Worm (Caenorhabditis elegans) whole organism, early embryonic: ENCODE results near the gene tag-281.

Experiments
- B0310.2 ChIP-seq: sonication (generic microtip); optimal IDR thresholded peaks from 2 replicates; lab custom pipeline; 2016; ENCODE audit warnings: mild to moderate bottlenecking, missing genetic modification characterization, missing compliant biosample characterization
- F13C5.2 ChIP-seq: sonication (generic microtip); optimal IDR thresholded peaks from 2 replicates; lab custom pipeline; 2017; ENCODE audit warnings: mild to moderate bottlenecking, missing genetic modification characterization, inconsistent platforms, missing compliant biosample characterization
- aly-1 ChIP-seq: sonication (generic microtip); optimal IDR thresholded peaks from 2 replicates; lab custom pipeline; 2016; ENCODE audit warnings: missing genetic modification characterization, missing compliant biosample characterization
- ama-1 ChIP-seq: fragments of 150-350 bp; optimal IDR thresholded peaks from 2 replicates; lab custom pipeline; 2014
- ceh-36 ChIP-seq: sonication (generic microtip); optimal IDR thresholded peaks from 2 replicates; lab custom pipeline; 2016; ENCODE audit warnings: missing genetic modification characterization, inconsistent platforms, missing compliant biosample characterization
- ets-7 ChIP-seq: sonication (generic microtip); optimal IDR thresholded peaks from 2 replicates; lab custom pipeline; 2016; ENCODE audit warnings: missing genotype, missing genetic modification characterization, missing compliant biosample characterization
- hmbx-1 ChIP-seq: sonication (generic microtip); optimal IDR thresholded peaks from 2 replicates; lab custom pipeline; 2016; ENCODE audit warnings: mild to moderate bottlenecking, missing genetic modification characterization, missing compliant biosample characterization
- hmg-4 ChIP-seq: fragments of 200-800 bp; sonication (Bioruptor generic); optimal IDR thresholded peaks from 2 replicates; lab custom pipeline; 2018; ENCODE audit warnings: mild to moderate bottlenecking, missing genetic modification characterization, missing compliant biosample characterization
- tbx-11 ChIP-seq: fragments of 200-800 bp; sonication (Bioruptor generic); IDR thresholded peaks from 2 replicates; pipeline ENCODE4 v1.3.6; 2022; ENCODE audit warnings: missing genetic modification characterization, missing compliant biosample characterization
- tbx-37 ChIP-seq: fragments of 200-800 bp; sonication (Bioruptor generic); conservative IDR thresholded peaks from 2 replicates; pipeline ENCODE4 v1.3.6; 2022; ENCODE audit warnings: missing genetic modification reagents, missing genetic modification characterization, missing compliant biosample characterization
- tra-4 ChIP-seq: sonication (generic microtip); optimal IDR thresholded peaks from 2 replicates; lab custom pipeline; 2017; ENCODE audit warnings: missing genetic modification characterization, missing compliant biosample characterization

DNA sequence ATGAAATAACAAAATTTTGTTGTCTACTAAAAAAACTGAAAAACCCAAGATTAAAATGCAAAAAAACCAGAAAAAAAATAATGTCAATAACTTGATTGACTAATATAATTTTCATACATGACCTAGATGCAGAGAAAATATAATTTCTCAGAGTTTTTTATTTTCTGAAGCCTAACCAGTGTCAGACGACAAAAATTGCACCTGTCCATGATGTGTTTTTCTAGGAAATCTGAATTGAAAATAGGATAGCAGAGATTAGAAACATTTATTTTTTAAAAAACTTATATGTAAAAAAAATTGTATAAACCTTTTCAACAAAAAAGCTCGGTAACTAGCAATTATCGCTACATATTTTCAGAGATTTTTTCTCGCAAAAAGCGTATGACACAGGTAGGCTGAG is 41.6 kb upstream of the tag-281 start:
- TF ChIP-seq B0310.2 (no peak), ama-1 (lab: Kevin White, UChicago) (no peak), F13C5.2 (tag; lab: Kevin White, UChicago) (no peak), tbx-37 (no peak), hmg-4 (no peak), aly-1 (tag; lab: Kevin White, UChicago) (no peak), tra-4 (no peak), ceh-36 (tag; lab: Kevin White, UChicago) (no peak), tbx-11 (GFP tag; lab: Robert Waterston, UW) (no peak), ets-7 (tag; lab: Kevin White, UChicago) (no peak), hmbx-1 (tag; lab: Kevin White, UChicago) (no peak)
